Fruit fly (Drosophila melanogaster): ENCODE data around the gene CG10365.

Gene CG10365

DNA sequence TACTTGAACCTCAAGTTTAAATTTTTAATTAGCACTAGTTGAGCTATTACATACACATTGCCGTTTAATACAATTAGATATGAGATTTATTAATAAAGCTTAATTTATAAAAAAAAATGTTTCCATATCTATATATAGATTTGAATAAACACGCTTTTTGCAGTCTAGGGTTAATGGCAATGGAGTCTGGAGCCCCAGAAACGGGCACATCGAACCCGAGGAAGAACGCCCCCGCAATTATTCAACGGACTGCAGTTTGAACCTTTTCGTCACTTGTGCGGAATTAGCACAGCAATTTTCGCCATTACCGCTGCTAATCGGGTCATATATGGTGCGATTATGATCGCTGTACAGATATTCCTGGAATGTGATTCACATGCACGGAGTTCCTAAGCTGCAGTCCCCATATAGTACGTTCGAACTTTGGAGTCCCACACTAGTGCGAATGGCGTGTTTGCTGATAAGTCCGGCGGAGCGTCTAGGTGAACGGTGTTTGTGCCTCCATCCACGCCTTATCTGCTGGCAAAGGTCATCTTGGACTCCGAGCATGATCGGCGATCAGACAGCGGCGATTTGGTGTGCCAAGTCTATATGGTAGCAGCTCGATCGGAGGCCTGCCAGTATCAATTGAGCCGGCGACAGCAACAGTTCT lies 40.6 kb downstream of the CG10365 start, which contains the start of gene Lsd-1:
TSS of gene Lsd-1 (plus strand) at position 236 of the 652 bp plus-strand sequence.
- TF ChIP-seq psq (optimal IDR thresholded peaks at IDR 0.05) (no peak), EcR (GFP tag; optimal IDR thresholded peaks at IDR 0.05) (no peak), pan (optimal IDR thresholded peaks at IDR 0.05) (no peak), Dll (optimal IDR thresholded peaks at IDR 0.05) (no peak), CG8478 (optimal IDR thresholded peaks at IDR 0.05) (no peak), usp (GFP tag; optimal IDR thresholded peaks at IDR 0.05) (no peak)

DNA sequence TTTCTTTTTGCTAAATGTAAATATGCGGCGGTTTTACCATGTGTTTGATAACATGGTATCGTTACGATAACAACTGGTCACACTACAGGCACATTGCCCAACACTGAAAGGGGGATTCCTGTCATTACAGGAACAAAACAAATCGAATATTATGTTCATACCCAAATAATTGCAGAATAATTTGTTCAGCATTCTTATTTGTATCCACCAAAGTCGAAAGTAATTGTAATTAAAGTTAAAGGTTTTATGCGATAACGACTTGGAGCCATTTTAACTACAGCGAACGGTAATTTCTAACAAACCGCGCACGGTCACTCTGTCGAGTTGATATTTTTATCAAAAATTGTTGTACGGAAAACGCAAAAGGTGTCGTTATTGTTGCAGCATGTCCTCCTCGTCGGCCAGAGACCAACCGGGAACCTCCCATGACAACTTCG lies 44.3 kb downstream of the CG10365 start, which contains the start of the genes CG10214 and CG10375:
TSS of gene CG10214 (minus strand) at position 72 of the 437 bp plus-strand sequence.
TSS of gene CG10375 (plus strand) at position 296 of the 437 bp plus-strand sequence.
- TF ChIP-seq usp (GFP tag; optimal IDR thresholded peaks at IDR 0.05) (no peak), EcR (GFP tag; optimal IDR thresholded peaks at IDR 0.05) (no peak), psq (optimal IDR thresholded peaks at IDR 0.05) (no peak), CG8478 (optimal IDR thresholded peaks at IDR 0.05) (no peak), pan (optimal IDR thresholded peaks at IDR 0.05) (no peak), Dll (optimal IDR thresholded peaks at IDR 0.05) (no peak)

DNA sequence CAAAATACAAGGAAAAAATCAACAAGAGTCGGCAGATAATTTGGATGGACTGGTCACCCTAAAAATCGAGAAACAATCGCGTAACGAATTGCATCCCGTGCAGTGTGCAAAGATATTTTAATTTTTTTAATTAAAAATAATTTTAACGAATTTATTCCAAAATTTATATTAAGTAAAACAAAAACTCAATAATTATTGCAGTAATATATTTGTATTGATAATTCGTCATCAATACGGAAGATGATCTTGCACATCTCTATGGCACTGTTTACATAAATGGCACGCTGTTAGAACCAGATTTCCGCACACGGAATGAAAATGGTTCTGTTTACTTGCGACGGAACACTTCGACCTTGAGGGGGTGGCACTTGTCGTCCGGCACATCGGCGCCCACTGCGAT lies 49.7 kb downstream of the CG10365 start, which contains the start of gene tst:
TSS of gene tst (minus strand) at position 52 of the 400 bp plus-strand sequence.
- no peak for TF ChIP-seq EcR (GFP tag; optimal IDR thresholded peaks at IDR 0.05)
- TF ChIP-seq psq (optimal IDR thresholded peaks at IDR 0.05), result no peak
- TF ChIP-seq usp (GFP tag; optimal IDR thresholded peaks at IDR 0.05), result no peak
- no peak for TF ChIP-seq pan (optimal IDR thresholded peaks at IDR 0.05)
- TF ChIP-seq CG8478 (optimal IDR thresholded peaks at IDR 0.05), result no peak
- TF ChIP-seq Dll (optimal IDR thresholded peaks at IDR 0.05), result no peak

DNA sequence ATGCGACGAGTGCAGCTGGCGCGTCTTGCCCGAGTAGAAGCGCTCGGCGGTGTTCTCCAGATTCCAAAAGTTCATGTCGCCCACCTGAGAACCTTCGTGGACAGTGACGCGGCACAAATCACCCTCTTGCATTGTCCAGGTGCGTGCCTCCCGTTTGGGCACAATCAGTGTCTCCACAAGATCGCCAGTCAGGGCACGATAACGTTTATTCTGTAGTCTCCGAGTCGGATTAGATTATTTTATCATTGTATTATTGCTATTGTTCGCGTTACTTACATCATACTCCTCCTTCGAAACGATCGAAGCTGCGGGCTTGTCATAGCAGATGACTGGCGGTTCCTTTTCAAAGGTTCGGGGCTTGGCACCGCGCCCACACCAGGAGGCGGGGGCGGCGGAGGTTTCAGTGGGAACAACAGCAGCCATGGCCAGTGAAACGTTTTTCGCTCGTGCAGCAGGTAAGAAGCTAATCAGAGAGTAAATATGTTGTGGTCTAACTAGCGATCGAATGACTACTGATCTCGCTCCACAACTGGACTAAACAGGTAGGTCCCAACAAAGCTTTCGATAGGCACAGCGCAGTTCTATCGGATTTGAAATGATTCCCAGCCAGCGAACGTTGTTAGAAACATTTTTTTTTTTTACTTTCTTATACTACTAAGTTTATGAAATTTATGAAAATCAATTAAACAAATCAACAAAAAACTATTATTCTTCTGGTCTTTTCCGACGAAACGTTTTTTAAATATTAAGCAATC lies 50.7 kb downstream of the CG10365 start, which contains the start of gene CG10208:
TSS of gene CG10208 (minus strand) at position 518 of the 755 bp plus-strand sequence.
- TF ChIP-seq Dll (optimal IDR thresholded peaks at IDR 0.05) (no peak), CG8478 (optimal IDR thresholded peaks at IDR 0.05) (no peak), pan (optimal IDR thresholded peaks at IDR 0.05) (no peak), psq (optimal IDR thresholded peaks at IDR 0.05) (no peak), usp (GFP tag; optimal IDR thresholded peaks at IDR 0.05) (no peak), EcR (GFP tag; optimal IDR thresholded peaks at IDR 0.05) (no peak)

DNA sequence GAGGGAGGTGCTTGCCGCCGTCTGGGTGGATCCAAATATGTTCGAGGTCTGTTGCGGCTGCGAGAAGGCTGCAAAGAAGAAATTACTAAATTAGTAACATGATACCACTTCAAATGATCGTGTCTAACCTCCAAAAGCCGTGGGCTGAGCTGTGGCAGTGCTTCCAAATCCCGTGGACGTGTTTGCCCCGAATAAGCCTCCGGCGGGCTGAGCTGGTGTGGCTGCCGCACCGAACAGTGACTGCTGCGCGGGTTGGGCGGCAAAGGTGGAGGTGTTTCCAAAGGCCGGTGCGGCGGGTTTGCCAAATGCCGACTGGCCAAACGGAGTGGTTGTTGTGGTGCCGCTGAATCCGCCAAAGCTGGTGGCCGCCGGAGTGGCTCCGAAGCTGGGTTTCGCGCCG lies 57.6 kb downstream of the CG10365 start:
- TF ChIP-seq EcR (GFP tag; optimal IDR thresholded peaks at IDR 0.05), result no peak
- TF ChIP-seq CG8478 (optimal IDR thresholded peaks at IDR 0.05), result no peak
- TF ChIP-seq Dll (optimal IDR thresholded peaks at IDR 0.05), result no peak
- TF ChIP-seq psq (optimal IDR thresholded peaks at IDR 0.05), result no peak
- no peak for TF ChIP-seq pan (optimal IDR thresholded peaks at IDR 0.05)
- no peak for TF ChIP-seq usp (GFP tag; optimal IDR thresholded peaks at IDR 0.05)
